Fruit fly (Drosophila melanogaster): ENCODE results near the gene Noc1.

DNA sequence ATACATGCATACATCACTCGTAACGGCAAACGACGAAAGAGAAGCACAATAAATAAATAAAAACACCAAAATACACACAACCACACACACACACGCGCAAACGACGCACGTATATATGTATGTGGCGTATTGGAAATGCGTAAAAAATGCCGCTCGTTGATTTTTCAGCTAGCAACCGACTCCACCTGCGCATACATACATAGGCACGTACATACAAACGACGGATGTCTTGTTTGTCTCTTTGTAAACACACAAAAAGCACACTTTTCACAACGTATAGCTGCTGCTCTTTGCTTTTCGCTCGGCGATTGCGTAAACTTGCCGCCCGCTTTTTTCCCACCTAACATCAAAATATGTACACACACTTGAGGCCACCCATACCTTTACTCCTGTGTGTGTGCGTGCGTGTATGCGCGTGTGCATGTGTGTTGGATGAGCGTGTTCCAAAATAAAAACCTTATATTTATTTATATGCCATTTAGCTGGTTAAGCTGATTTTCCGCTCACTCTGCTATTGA lies 45.4 kb downstream of the Noc1 start:
- TF ChIP-seq CG14711 (tag; optimal IDR thresholded peaks at IDR 0.05) (no peak), pad (GFP tag; optimal IDR thresholded peaks at IDR 0.05) (no peak), CG12768 (GFP tag; optimal IDR thresholded peaks at IDR 0.05) (no peak), Crg-1 (GFP tag; optimal IDR thresholded peaks at IDR 0.05) (no peak), CG33017 (tag; optimal IDR thresholded peaks at IDR 0.05) (no peak), tj (GFP tag; optimal IDR thresholded peaks at IDR 0.05) (no peak), CG11617 (GFP tag; optimal IDR thresholded peaks at IDR 0.05) (no peak), Hr96 (GFP tag; optimal IDR thresholded peaks at IDR 0.05) (no peak), kay (GFP tag; ENCODE audit: borderline replicate concordance) (no peak), CG1620 (GFP tag; optimal IDR thresholded peaks at IDR 0.05) (no peak), CG7101 (tag; optimal IDR thresholded peaks at IDR 0.05) (no peak), ovo (GFP tag; optimal IDR thresholded peaks at IDR 0.05) (peak; percentile 47)
